Fruit fly (Drosophila melanogaster) S2 (cell line): ENCODE results near the gene Surf1.

Source experiments
- CG8478 ChIP-seq: fragments of >200 bp; optimal IDR thresholded peaks from 2 replicates; lab custom pipeline; 2018
- CTCF ChIP-seq, 2 experiments: fragments of >200 bp; optimal IDR thresholded peaks; 2 replicates each; lab custom pipeline; 2018

- TF ChIP-seq CG8478 (lab: Kevin White, UChicago): no peak
- TF ChIP-seq CTCF (optimal IDR thresholded peaks at IDR 0.05; lab: Kevin White, UChicago): no peak
Measured at dm6 chr3L:6957753-6958420, at the start of gene Surf1, which contains the start of gene Uqcc1.
